Fruit fly (Drosophila melanogaster): ENCODE data around the gene Orc5.
A peak's percentile ranks its signal among the peaks of the same experiment; 100 is the strongest.

Orc5 gene

dm6 chr2L:13839744-13840151, 10.1 kb downstream of the Orc5 start (continued):
- TF ChIP-seq CG8388 (GFP tag; optimal IDR thresholded peaks at IDR 0.05) = peak; percentile 80
- TF ChIP-seq NC2β (GFP tag; optimal IDR thresholded peaks at IDR 0.05) = peak; percentile 60
- TF ChIP-seq prd (optimal IDR thresholded peaks at IDR 0.05) = no peak
- TF ChIP-seq prd (GFP tag; IDR thresholded peaks at IDR 0.05) = peak; percentile 70
- TF ChIP-seq CG11247 (GFP tag; IDR thresholded peaks at IDR 0.05) = no peak
- TF ChIP-seq E2f2 (GFP tag; IDR thresholded peaks at IDR 0.05) = peak; percentile 67
- TF ChIP-seq Ssrp (tag; optimal IDR thresholded peaks at IDR 0.05) = peak; percentile 95
- peak; percentile 57 for TF ChIP-seq seq (GFP tag; IDR thresholded peaks at IDR 0.05)
- TF ChIP-seq kah (GFP tag; optimal IDR thresholded peaks at IDR 0.05) = peak; percentile 22
- TF ChIP-seq CG17359 (tag; optimal IDR thresholded peaks at IDR 0.05) = peak; percentile 81
- peak; percentile 74 for TF ChIP-seq klu (GFP tag; IDR thresholded peaks at IDR 0.05)
- no peak for TF ChIP-seq GATAe (GFP tag; conservative IDR thresholded peaks at IDR 0.05)
- peak; percentile 84 for TF ChIP-seq CG10366 (GFP tag; IDR thresholded peaks at IDR 0.05)
- 0 out of 2 replicates have a peak, but pooled peaks have one; percentile 24 for TF ChIP-seq ro (GFP tag; IDR thresholded peaks at IDR 0.05)
- TF ChIP-seq Aef1 (GFP tag; IDR thresholded peaks at IDR 0.05) = peak; percentile 74
- 0 out of 2 replicates have a peak, but pooled peaks have one; percentile 26 for TF ChIP-seq toy (GFP tag; IDR thresholded peaks at IDR 0.05)
- TF ChIP-seq odd (GFP tag; optimal IDR thresholded peaks at IDR 0.05) = peak; percentile 84
- TF ChIP-seq bowl (GFP tag; IDR thresholded peaks at IDR 0.05) = no peak
- peak; percentile 72 for TF ChIP-seq CG14441 (GFP tag; IDR thresholded peaks at IDR 0.05)
- TF ChIP-seq Dp (GFP tag; optimal IDR thresholded peaks at IDR 0.05) = no peak
- TF ChIP-seq CG1602 (GFP tag; optimal IDR thresholded peaks at IDR 0.05) = peak; percentile 82
- TF ChIP-seq CG13894 (tag; optimal IDR thresholded peaks at IDR 0.05) = no peak
- TF ChIP-seq stwl (tag; optimal IDR thresholded peaks at IDR 0.05) = no peak
- TF ChIP-seq Atf3 (GFP tag; optimal IDR thresholded peaks at IDR 0.05) = peak; percentile 4
- TF ChIP-seq zfh1 (GFP tag; IDR thresholded peaks at IDR 0.05) = 0 out of 3 replicates have a peak, but pooled peaks have one; percentile 37
- TF ChIP-seq unc-4 (GFP tag; IDR thresholded peaks at IDR 0.05; ENCODE audit: partially characterized antibody) = no peak
- TF ChIP-seq Chrac-16 (GFP tag; optimal IDR thresholded peaks at IDR 0.05) = peak; percentile 67
- TF ChIP-seq CG17829 (tag; optimal IDR thresholded peaks at IDR 0.05) = peak; percentile 84
- peak; percentile 77 for TF ChIP-seq pum (GFP tag; optimal IDR thresholded peaks at IDR 0.05)
- TF ChIP-seq CG3163 (GFP tag; optimal IDR thresholded peaks at IDR 0.05) = peak; percentile 37
- TF ChIP-seq tgo (GFP tag; IDR thresholded peaks at IDR 0.05) = peak; percentile 80
- TF ChIP-seq lbe (GFP tag; optimal IDR thresholded peaks at IDR 0.05) = peak; percentile 81
- peak; percentile 96 for TF ChIP-seq nmo (GFP tag; optimal IDR thresholded peaks at IDR 0.05)
- peak; percentile 81 for TF ChIP-seq CG8290 (GFP tag; optimal IDR thresholded peaks at IDR 0.05)
- peak in 1 of 2 experiments; percentile 1 for TF ChIP-seq CG8290 (tag; optimal IDR thresholded peaks at IDR 0.05)
- TF ChIP-seq NfI (GFP tag; optimal IDR thresholded peaks at IDR 0.05) = peak; percentile 78
- TF ChIP-seq Kr (GFP tag; optimal IDR thresholded peaks at IDR 0.05) = no peak
- no peak for TF ChIP-seq BEAF-32 (GFP tag; optimal IDR thresholded peaks at IDR 0.05)
- TF ChIP-seq Nf-YA (GFP tag; IDR thresholded peaks at IDR 0.05) = peak; percentile 70
- peak; percentile 85 for TF ChIP-seq CG2678 (tag; optimal IDR thresholded peaks at IDR 0.05)
- peak; percentile 61 for TF ChIP-seq Vsx1 (GFP tag; optimal IDR thresholded peaks at IDR 0.05)
- peak; percentile 39 for TF ChIP-seq Myb (GFP tag; optimal IDR thresholded peaks at IDR 0.05)
- peak; percentile 65 for TF ChIP-seq ttk (GFP tag; IDR thresholded peaks at IDR 0.05)
- peak; percentile 70 for TF ChIP-seq fd3F (GFP tag; optimal IDR thresholded peaks at IDR 0.05)
- peak; percentile 84 for TF ChIP-seq CG15269 (tag; optimal IDR thresholded peaks at IDR 0.05)
- peak; percentile 84 for TF ChIP-seq CG12391 (tag; optimal IDR thresholded peaks at IDR 0.05)
- peak; percentile 49 for TF ChIP-seq CG13123 (GFP tag; optimal IDR thresholded peaks at IDR 0.05)
- no peak for TF ChIP-seq fd64A (GFP tag; optimal IDR thresholded peaks at IDR 0.05)
- TF ChIP-seq CG12744 (GFP tag; optimal IDR thresholded peaks at IDR 0.05) = peak; percentile 66
- peak; percentile 37 for TF ChIP-seq CG6765 (GFP tag; optimal IDR thresholded peaks at IDR 0.05)
- TF ChIP-seq CG18011 (GFP tag; optimal IDR thresholded peaks at IDR 0.05) = peak; percentile 40
- TF ChIP-seq Doc2 (GFP tag; IDR thresholded peaks at IDR 0.05) = no peak

Measured in whole organism, embryonic.